Worm (Caenorhabditis elegans) whole organism, L2 larva: Measurements from ENCODE around the gene vps-52.
A peak's percentile ranks its signal among the peaks of the same experiment; 100 is the strongest.

ENCODE experiments used
- R02D3.7 ChIP-seq: fragments of 150-350 bp; optimal IDR thresholded peaks from 2 replicates; lab custom pipeline; 2014; ENCODE audit warnings: missing biosample characterization, missing genetic modification characterization
- ZK546.5 ChIP-seq: sonication (generic microtip); optimal IDR thresholded peaks from 2 replicates; lab custom pipeline; 2017; ENCODE audit warnings: missing biosample characterization, missing genetic modification characterization
- ama-1 ChIP-seq: fragments of 150-350 bp; optimal IDR thresholded peaks from 2 replicates; lab custom pipeline; 2018; ENCODE audit warnings: inconsistent platforms
- blmp-1 ChIP-seq: sonication (generic microtip); optimal IDR thresholded peaks from 2 replicates; lab custom pipeline; 2017; ENCODE audit warnings: missing genetic modification characterization, mild to moderate bottlenecking, missing compliant biosample characterization, antibody characterized with exemption, moderate library complexity; ENCODE audit not compliant: insufficient read depth
- elt-1 ChIP-seq: fragments of 150-350 bp; optimal IDR thresholded peaks from 2 replicates; lab custom pipeline; 2014; ENCODE audit warnings: missing biosample characterization, missing genetic modification characterization
- fos-1 ChIP-seq: fragments of 150-350 bp; optimal IDR thresholded peaks from 2 replicates; lab custom pipeline; 2014; ENCODE audit warnings: missing biosample characterization, missing genetic modification characterization
- nhr-12 ChIP-seq: fragments of 150-350 bp; optimal IDR thresholded peaks from 2 replicates; lab custom pipeline; 2014; ENCODE audit warnings: missing biosample characterization, missing genetic modification characterization
- snpc-4 ChIP-seq: fragments of 150-350 bp; optimal IDR thresholded peaks from 2 replicates; lab custom pipeline; 2014; ENCODE audit warnings: missing biosample characterization, missing genetic modification characterization
- zag-1 ChIP-seq: fragments of 150-350 bp; optimal IDR thresholded peaks from 2 replicates; lab custom pipeline; 2014; ENCODE audit warnings: missing biosample characterization, missing genetic modification characterization
- ztf-11 ChIP-seq: sonication (generic microtip); optimal IDR thresholded peaks from 2 replicates; lab custom pipeline; 2017; ENCODE audit warnings: missing biosample characterization, missing genetic modification characterization
- ztf-4 ChIP-seq: fragments of 150-350 bp; optimal IDR thresholded peaks from 2 replicates; lab custom pipeline; 2014; ENCODE audit warnings: missing biosample characterization, missing genetic modification characterization

- TF ChIP-seq elt-1 (tag; lab: Kevin White, UChicago) (no peak), ztf-4 (tag; lab: Kevin White, UChicago) (no peak), R02D3.7 (no peak), ama-1 (lab: Kevin White, UChicago) (no peak), blmp-1 (tag; lab: Kevin White, UChicago) (peak; percentile 77), ztf-11 (no peak), zag-1 (tag; lab: Kevin White, UChicago) (no peak), snpc-4 (no peak), fos-1 (tag; lab: Kevin White, UChicago) (no peak), nhr-12 (no peak), ZK546.5 (tag; lab: Kevin White, UChicago) (no peak)
These were observed 11.8 kb upstream of the vps-52 start for ce11 chrX:7553331-7553730.
